Fruit fly (Drosophila melanogaster) whole organism, embryonic: Measurements from ENCODE around the gene raw.

ENCODE experiments used
- Blimp-1 ChIP-seq: fragments of 200-800 bp; sonication (Bioruptor generic); optimal IDR thresholded peaks from 3 replicates; lab custom pipeline; 2018; ENCODE audit warnings: missing biosample characterization, missing genetic modification characterization, mild to moderate bottlenecking, moderate library complexity, missing genetic modification reagents
- Bteb2 ChIP-seq: fragments of 200-800 bp; sonication (Bioruptor generic); optimal IDR thresholded peaks from 2 replicates; lab custom pipeline; 2016; ENCODE audit warnings: missing biosample characterization, missing genetic modification characterization
- CG12299 ChIP-seq: fragments of 200-800 bp; sonication (Bioruptor generic); optimal IDR thresholded peaks from 2 replicates; lab custom pipeline; 2018; ENCODE audit warnings: missing biosample characterization, mild to moderate bottlenecking, missing genetic modification characterization
- CG15269 ChIP-seq: fragments of 200-800 bp; sonication (Bioruptor generic); optimal IDR thresholded peaks from 2 replicates; lab custom pipeline; 2018; ENCODE audit warnings: missing biosample characterization, mild to moderate bottlenecking, missing genetic modification characterization, moderate library complexity
- CG1603 ChIP-seq: fragments of 200-800 bp; sonication (Bioruptor generic); optimal IDR thresholded peaks from 2 replicates; lab custom pipeline; 2019; ENCODE audit warnings: missing biosample characterization, mild to moderate bottlenecking, missing genetic modification characterization, moderate library complexity
- CG16779 ChIP-seq: fragments of 200-800 bp; sonication (Bioruptor generic); IDR thresholded peaks from 2 replicates; pipeline ENCODE4 v1.3.6; 2022; ENCODE audit warnings: missing biosample characterization, missing genetic modification characterization
- CG2199 ChIP-seq: fragments of 200-800 bp; sonication (Bioruptor generic); IDR thresholded peaks from 3 replicates; pipeline ENCODE4 v1.3.6; 2022; ENCODE audit warnings: missing biosample characterization, missing genetic modification characterization
- CG2875 ChIP-seq: fragments of 200-800 bp; sonication (Bioruptor generic); optimal IDR thresholded peaks from 2 replicates; lab custom pipeline; 2017; ENCODE audit warnings: missing biosample characterization, mild to moderate bottlenecking, missing genetic modification characterization, missing genetic modification reagents
- CG30431 ChIP-seq: fragments of 200-800 bp; sonication (Bioruptor generic); optimal IDR thresholded peaks from 2 replicates; lab custom pipeline; 2017; ENCODE audit warnings: missing biosample characterization, missing genetic modification characterization
- CG31224 ChIP-seq: fragments of 200-800 bp; sonication (Bioruptor generic); IDR thresholded peaks from 2 replicates; pipeline ENCODE4 v1.3.6; 2022; ENCODE audit warnings: missing biosample characterization, missing genetic modification characterization
- CG32767 ChIP-seq: fragments of 200-800 bp; sonication (Bioruptor generic); IDR thresholded peaks from 2 replicates; pipeline ENCODE4 v1.3.6; 2022; ENCODE audit warnings: missing biosample characterization, missing genetic modification characterization
- CG33213 ChIP-seq: fragments of 200-800 bp; sonication (Bioruptor generic); optimal IDR thresholded peaks from 3 replicates; lab custom pipeline; 2016; ENCODE audit warnings: missing biosample characterization, missing genetic modification characterization
- CG43689 ChIP-seq: fragments of 200-800 bp; sonication (Bioruptor generic); IDR thresholded peaks from 2 replicates; pipeline ENCODE4 v1.3.6; 2022; ENCODE audit warnings: missing biosample characterization, missing genetic modification characterization
- CG4424 ChIP-seq: fragments of 200-800 bp; sonication (Bioruptor generic); optimal IDR thresholded peaks from 3 replicates; lab custom pipeline; 2016; ENCODE audit warnings: missing biosample characterization, missing genetic modification characterization
- CG4820 ChIP-seq: fragments of 200-800 bp; sonication (Bioruptor generic); optimal IDR thresholded peaks from 3 replicates; lab custom pipeline; 2016; ENCODE audit warnings: missing biosample characterization, missing genetic modification characterization
- CG6689 ChIP-seq: fragments of 200-800 bp; sonication (Bioruptor generic); IDR thresholded peaks from 2 replicates; pipeline ENCODE4 v1.3.6; 2022; ENCODE audit warnings: missing biosample characterization, missing genetic modification characterization
- CG8281 ChIP-seq: fragments of 200-800 bp; sonication (Bioruptor generic); optimal IDR thresholded peaks from 2 replicates; lab custom pipeline; 2018; ENCODE audit warnings: missing biosample characterization, mild to moderate bottlenecking, missing genetic modification characterization, moderate library complexity
- CG8478 ChIP-seq: fragments of >200 bp; optimal IDR thresholded peaks from 2 replicates; lab custom pipeline; 2018
- CG9609 ChIP-seq: fragments of 200-800 bp; sonication (Bioruptor generic); optimal IDR thresholded peaks from 3 replicates; lab custom pipeline; 2016; ENCODE audit warnings: missing biosample characterization, missing genetic modification characterization
- Camta ChIP-seq: fragments of 200-800 bp; sonication (Bioruptor generic); optimal IDR thresholded peaks from 2 replicates; lab custom pipeline; 2016; ENCODE audit warnings: missing biosample characterization, missing genetic modification characterization
- CrebB ChIP-seq: fragments of 200-800 bp; sonication (Bioruptor generic); optimal IDR thresholded peaks from 3 replicates; lab custom pipeline; 2018; ENCODE audit warnings: missing biosample characterization, mild to moderate bottlenecking, missing genetic modification characterization
- D ChIP-seq, 2 experiments: fragments of 200-800 bp in 1 of 2; fragments of >200 bp in 1 of 2; sonication (Bioruptor generic) in 1 of 2; optimal IDR thresholded peaks; 2 replicates in 1 of 2; 3 replicates in 1 of 2; lab custom pipeline; 2017; ENCODE audit warnings: mild to moderate bottlenecking in 1 of 2, missing biosample characterization in 1 of 2, missing genetic modification characterization in 1 of 2, missing genetic modification reagents in 1 of 2
- D19A ChIP-seq: fragments of 200-800 bp; optimal IDR thresholded peaks from 3 replicates; lab custom pipeline; 2019; ENCODE audit warnings: missing biosample characterization, mild to moderate bottlenecking, missing genetic modification characterization, moderate library complexity
- Dip3 ChIP-seq: fragments of 200-800 bp; sonication (Bioruptor generic); optimal IDR thresholded peaks from 3 replicates; lab custom pipeline; 2016; ENCODE audit warnings: missing biosample characterization, missing genetic modification characterization
- Dll ChIP-seq: fragments of 200-800 bp; sonication (Bioruptor generic); IDR thresholded peaks from 4 replicates; pipeline ENCODE4 v1.3.6; 2022; ENCODE audit warnings: missing biosample characterization, missing genetic modification characterization; ENCODE audit not compliant: partially characterized antibody
- Drgx ChIP-seq: fragments of 200-800 bp; sonication (Bioruptor generic); IDR thresholded peaks from 2 replicates; pipeline ENCODE4 v1.3.6; 2022; ENCODE audit warnings: missing biosample characterization, missing genetic modification characterization
- Fer1 ChIP-seq: fragments of 200-800 bp; sonication (Bioruptor generic); optimal IDR thresholded peaks from 2 replicates; lab custom pipeline; 2017; ENCODE audit warnings: missing biosample characterization, mild to moderate bottlenecking, missing genetic modification characterization
- Gsc ChIP-seq: fragments of 200-800 bp; sonication (Bioruptor generic); IDR thresholded peaks from 2 replicates; pipeline ENCODE4 v1.3.6; 2022; ENCODE audit warnings: missing biosample characterization, missing genetic modification characterization
- NK7.1 ChIP-seq: fragments of 200-800 bp; sonication (Bioruptor generic); optimal IDR thresholded peaks from 3 replicates; lab custom pipeline; 2016; ENCODE audit warnings: missing biosample characterization, missing genetic modification characterization
- Nf-YB ChIP-seq: fragments of 200-800 bp; sonication (Bioruptor generic); optimal IDR thresholded peaks from 3 replicates; lab custom pipeline; 2019; ENCODE audit warnings: missing biosample characterization, mild to moderate bottlenecking, missing genetic modification characterization, moderate library complexity
- Optix ChIP-seq: fragments of 200-800 bp; sonication (Bioruptor generic); IDR thresholded peaks from 3 replicates; pipeline ENCODE4 v1.3.6; 2022; ENCODE audit warnings: missing biosample characterization, missing genetic modification characterization
- Rfx ChIP-seq: fragments of 200-800 bp; sonication (Bioruptor generic); IDR thresholded peaks from 2 replicates; pipeline ENCODE4 v1.3.6; 2022; ENCODE audit warnings: missing biosample characterization, missing genetic modification characterization
- Rx ChIP-seq: fragments of 200-800 bp; sonication (Bioruptor generic); IDR thresholded peaks from 2 replicates; pipeline ENCODE4 v1.3.6; 2022; ENCODE audit warnings: missing biosample characterization, missing genetic modification characterization
- Sin3A ChIP-seq: fragments of >200 bp; optimal IDR thresholded peaks from 2 replicates; lab custom pipeline; 2018
- Spps ChIP-seq: fragments of 200-800 bp; sonication (Bioruptor generic); optimal IDR thresholded peaks from 2 replicates; lab custom pipeline; 2018; ENCODE audit warnings: missing biosample characterization, mild to moderate bottlenecking, missing genetic modification characterization
- Sry-δ ChIP-seq: fragments of 200-800 bp; sonication (Bioruptor generic); optimal IDR thresholded peaks from 2 replicates; lab custom pipeline; 2016; ENCODE audit warnings: missing biosample characterization, missing genetic modification characterization
- ab ChIP-seq: fragments of 200-800 bp; sonication (Bioruptor generic); optimal IDR thresholded peaks from 2 replicates; lab custom pipeline; 2016; ENCODE audit warnings: missing biosample characterization, missing genetic modification characterization
- aop ChIP-seq: fragments of 200-800 bp; sonication (Bioruptor generic); IDR thresholded peaks from 2 replicates; pipeline ENCODE4 v1.3.6; 2022; ENCODE audit warnings: missing biosample characterization, missing genetic modification characterization
- bab2 ChIP-seq: fragments of 200-800 bp; sonication (Bioruptor generic); optimal IDR thresholded peaks from 2 replicates; lab custom pipeline; 2016; ENCODE audit warnings: missing biosample characterization, missing genetic modification characterization
- cato ChIP-seq: fragments of 200-800 bp; sonication (Bioruptor generic); optimal IDR thresholded peaks from 2 replicates; lab custom pipeline; 2016; ENCODE audit warnings: missing biosample characterization, missing genetic modification characterization, borderline replicate concordance
- dan ChIP-seq: fragments of 200-800 bp; sonication (Bioruptor generic); IDR thresholded peaks from 2 replicates; pipeline ENCODE4 v1.3.6; 2022; ENCODE audit warnings: missing biosample characterization, missing genetic modification characterization
- fd102C ChIP-seq: fragments of 200-800 bp; sonication (Bioruptor generic); optimal IDR thresholded peaks from 2 replicates; lab custom pipeline; 2018; ENCODE audit warnings: missing biosample characterization, mild to moderate bottlenecking, missing genetic modification characterization, moderate library complexity
- p53 ChIP-seq: fragments of 200-800 bp; sonication (Bioruptor generic); optimal IDR thresholded peaks from 2 replicates; lab custom pipeline; 2016; ENCODE audit warnings: missing biosample characterization, missing genetic modification characterization
- peb ChIP-seq: fragments of 200-800 bp; sonication (Bioruptor generic); IDR thresholded peaks from 2 replicates; pipeline ENCODE4 v1.3.6; 2022; ENCODE audit warnings: missing biosample characterization, missing genetic modification characterization
- ranshi ChIP-seq: fragments of 200-800 bp; sonication (Bioruptor generic); IDR thresholded peaks from 2 replicates; pipeline ENCODE4 v1.3.6; 2022; ENCODE audit warnings: missing biosample characterization, missing genetic modification characterization
- sug ChIP-seq: fragments of 200-800 bp; optimal IDR thresholded peaks from 2 replicates; lab custom pipeline; 2019; ENCODE audit warnings: missing biosample characterization, mild to moderate bottlenecking, missing genetic modification characterization, moderate library complexity
- twi ChIP-seq: fragments of 200-800 bp; optimal IDR thresholded peaks from 2 replicates; lab custom pipeline; 2019; ENCODE audit warnings: missing biosample characterization, mild to moderate bottlenecking, missing genetic modification characterization, moderate library complexity
- tx ChIP-seq: fragments of 200-800 bp; sonication (Bioruptor generic); optimal IDR thresholded peaks from 2 replicates; lab custom pipeline; 2016; ENCODE audit warnings: missing biosample characterization, missing genetic modification characterization
- vnd ChIP-seq: fragments of 200-800 bp; sonication (Bioruptor generic); IDR thresholded peaks from 3 replicates; pipeline ENCODE4 v1.3.6; 2022; ENCODE audit warnings: missing biosample characterization, missing genetic modification characterization; ENCODE audit not compliant: partially characterized antibody
- wor ChIP-seq: fragments of 200-800 bp; sonication (Bioruptor generic); IDR thresholded peaks from 2 replicates; pipeline ENCODE4 v1.3.6; 2022; ENCODE audit warnings: missing biosample characterization, missing genetic modification characterization

The raw gene

dm6 chr2L:8691292-8691975 lies 49.0 kb downstream of the raw start (continued):
- TF ChIP-seq Spps (tag; lab: Kevin White, UChicago) (peak; percentile 76), fd102C (no peak), vnd (GFP tag; lab: Robert Waterston, UW) (no peak), Optix (GFP tag; lab: Robert Waterston, UW) (0 out of 3 replicates have a peak, but pooled peaks have one; percentile 6), wor (GFP tag; lab: Robert Waterston, UW) (peak; percentile 47), Bteb2 (peak; percentile 54), CG15269 (tag; lab: Kevin White, UChicago) (peak; percentile 93), twi (tag; lab: Kevin White, UChicago) (peak; percentile 85), CG4424 (GFP tag; lab: Kevin White, UChicago) (peak; percentile 89), CG16779 (GFP tag; lab: Robert Waterston, UW) (no peak), Rfx (GFP tag; lab: Robert Waterston, UW) (peak; percentile 75), Dip3 (GFP tag; lab: Kevin White, UChicago) (no peak), peb (GFP tag; lab: Robert Waterston, UW) (peak; percentile 4), p53 (GFP tag; lab: Kevin White, UChicago) (no peak), Camta (GFP tag; lab: Kevin White, UChicago) (peak; percentile 50), Fer1 (GFP tag; lab: Kevin White, UChicago) (peak; percentile 84), sug (tag; lab: Kevin White, UChicago) (peak; percentile 87), cato (GFP tag; lab: Kevin White, UChicago) (peak; percentile 68), CG32767 (GFP tag; lab: Robert Waterston, UW) (peak; percentile 68), Sin3A (no peak), Nf-YB (peak; percentile 82), CG9609 (peak; percentile 33), aop (GFP tag; lab: Robert Waterston, UW) (no peak), CG6689 (peak; percentile 87), Sry-δ (GFP tag; lab: Kevin White, UChicago) (peak; percentile 2), bab2 (GFP tag; lab: Kevin White, UChicago) (peak; percentile 17), CG2875 (GFP tag; lab: Kevin White, UChicago) (peak; percentile 80), CG8281 (tag; lab: Kevin White, UChicago) (peak; percentile 70), Drgx (GFP tag; lab: Robert Waterston, UW) (peak; percentile 59), CG8478 (lab: Kevin White, UChicago) (no peak), NK7.1 (GFP tag; lab: Kevin White, UChicago) (peak; percentile 56), D19A (tag; lab: Kevin White, UChicago) (peak; percentile 92), Rx (GFP tag; lab: Robert Waterston, UW) (no peak), Gsc (GFP tag; lab: Robert Waterston, UW) (no peak), Blimp-1 (GFP tag; lab: Kevin White, UChicago) (peak; percentile 87), CrebB (tag; lab: Kevin White, UChicago) (peak; percentile 70), CG4820 (GFP tag; lab: Kevin White, UChicago) (peak; percentile 78), CG1603 (peak; percentile 39), Dll (GFP tag; lab: Robert Waterston, UW) (0 out of 4 replicates have a peak, but pooled peaks have one; percentile 29), dan (GFP tag; lab: Robert Waterston, UW) (no peak), D (optimal IDR thresholded peaks at IDR 0.05; lab: Kevin White, UChicago) (no peak), D (GFP tag; optimal IDR thresholded peaks at IDR 0.05; lab: Kevin White, UChicago) (peak; percentile 91), CG33213 (peak; percentile 53), CG12299 (tag; lab: Kevin White, UChicago) (peak; percentile 81), CG2199 (peak; percentile 51; the same call in 1 of the 3 replicates), ab (GFP tag; lab: Kevin White, UChicago) (no peak), CG30431 (GFP tag; lab: Kevin White, UChicago) (peak; percentile 69), tx (GFP tag; lab: Kevin White, UChicago) (peak; percentile 40), CG43689 (GFP tag; lab: Robert Waterston, UW) (peak; percentile 43; the same call in 1 of the 2 replicates), CG31224 (GFP tag; lab: Robert Waterston, UW) (peak; percentile 49; the same call in 1 of the 2 replicates), ranshi (0 out of 2 replicates have a peak, but pooled peaks have one; percentile 56)
